Worm (Caenorhabditis elegans) whole organism, mixed stage, embryonic: Measurements from ENCODE around the gene fbxa-3.
"Not testable (repeated sequence)": the region's sequence is repeated elsewhere in the genome, so short reads cannot be mapped to it uniquely, and the experiment has no call there.

Experiments used
- M03D4.4 ChIP-seq: sonication (generic microtip); optimal IDR thresholded peaks from 2 replicates; lab custom pipeline; 2017; ENCODE audit warnings: mild to moderate bottlenecking, missing genetic modification characterization, missing compliant biosample characterization
- bed-3 ChIP-seq: fragments of 200-800 bp; sonication (Bioruptor generic); optimal IDR thresholded peaks from 3 replicates; lab custom pipeline; 2018; ENCODE audit warnings: mild to moderate bottlenecking, missing genetic modification characterization, moderate library complexity, missing compliant biosample characterization
- blmp-1 ChIP-seq: fragments of 150-350 bp; optimal IDR thresholded peaks from 2 replicates; lab custom pipeline; 2014; ENCODE audit warnings: missing biosample characterization, missing genetic modification characterization
- ceh-39 ChIP-seq: fragments of 150-350 bp; optimal IDR thresholded peaks from 2 replicates; lab custom pipeline; 2014; ENCODE audit warnings: missing biosample characterization, missing genetic modification characterization
- ceh-43 ChIP-seq: fragments of 200-800 bp; sonication (Bioruptor generic); optimal IDR thresholded peaks from 2 replicates; lab custom pipeline; 2018; ENCODE audit warnings: mild to moderate bottlenecking, missing genetic modification characterization, moderate library complexity, missing compliant biosample characterization
- ceh-83 ChIP-seq: fragments of 200-800 bp; sonication (Bioruptor generic); optimal IDR thresholded peaks from 2 replicates; lab custom pipeline; 2018; ENCODE audit warnings: mild to moderate bottlenecking, missing genetic modification characterization, missing compliant biosample characterization
- ces-1 ChIP-seq: fragments of 150-350 bp; optimal IDR thresholded peaks from 2 replicates; lab custom pipeline; 2014; ENCODE audit warnings: missing biosample characterization, missing genetic modification reagents, missing genetic modification characterization
- cnd-1 ChIP-seq: fragments of 200-800 bp; sonication (Bioruptor generic); optimal IDR thresholded peaks from 2 replicates; lab custom pipeline; 2018; ENCODE audit warnings: mild to moderate bottlenecking, missing genetic modification characterization, missing compliant biosample characterization
- drap-1 ChIP-seq: fragments of 200-800 bp; sonication (Bioruptor generic); optimal IDR thresholded peaks from 3 replicates; lab custom pipeline; 2018; ENCODE audit warnings: mild to moderate bottlenecking, missing genetic modification characterization, missing compliant biosample characterization
- elt-1 ChIP-seq: sonication (generic microtip); optimal IDR thresholded peaks from 2 replicates; lab custom pipeline; 2017; ENCODE audit warnings: missing genetic modification characterization, mild to moderate bottlenecking, missing compliant biosample characterization, antibody characterized with exemption, moderate library complexity, borderline replicate concordance; ENCODE audit not compliant: insufficient read depth
- flh-1 ChIP-seq: fragments of 200-800 bp; sonication (Bioruptor generic); optimal IDR thresholded peaks from 2 replicates; lab custom pipeline; 2018; ENCODE audit warnings: mild to moderate bottlenecking, missing genetic modification characterization, moderate library complexity, missing compliant biosample characterization
- ham-2 ChIP-seq: fragments of 200-800 bp; sonication (Bioruptor generic); optimal IDR thresholded peaks from 2 replicates; lab custom pipeline; 2018; ENCODE audit warnings: mild to moderate bottlenecking, missing genetic modification characterization, missing compliant biosample characterization
- hlh-1 ChIP-seq: fragments of 150-350 bp; optimal IDR thresholded peaks from 2 replicates; lab custom pipeline; 2014; ENCODE audit warnings: missing biosample characterization, missing genetic modification reagents, missing genetic modification characterization
- lin-13 ChIP-seq: fragments of 150-350 bp; optimal IDR thresholded peaks from 2 replicates; lab custom pipeline; 2014; ENCODE audit warnings: missing biosample characterization, missing genetic modification characterization
- lin-32 ChIP-seq: fragments of 200-800 bp; sonication (Bioruptor generic); optimal IDR thresholded peaks from 2 replicates; lab custom pipeline; 2018; ENCODE audit warnings: mild to moderate bottlenecking, missing genetic modification characterization, missing compliant biosample characterization
- mab-5 ChIP-seq: fragments of 150-350 bp; optimal IDR thresholded peaks from 2 replicates; lab custom pipeline; 2014; ENCODE audit warnings: missing biosample characterization, missing genetic modification characterization
- mep-1 ChIP-seq: fragments of 150-350 bp; optimal IDR thresholded peaks from 2 replicates; lab custom pipeline; 2017; ENCODE audit warnings: missing biosample characterization, missing genetic modification reagents, missing genetic modification characterization, inconsistent platforms
- mls-2 ChIP-seq: sonication (generic microtip); optimal IDR thresholded peaks from 2 replicates; lab custom pipeline; 2016; ENCODE audit warnings: mild to moderate bottlenecking, missing genetic modification characterization, moderate library complexity, missing compliant biosample characterization
- nhr-12 ChIP-seq: fragments of 150-350 bp; optimal IDR thresholded peaks from 2 replicates; lab custom pipeline; 2014; ENCODE audit warnings: missing biosample characterization, missing genetic modification characterization
- nhr-237 ChIP-seq: fragments of 150-350 bp; optimal IDR thresholded peaks from 2 replicates; lab custom pipeline; 2014; ENCODE audit warnings: missing biosample characterization, missing genetic modification characterization
- nhr-28 ChIP-seq: fragments of 150-350 bp; optimal IDR thresholded peaks from 2 replicates; lab custom pipeline; 2014; ENCODE audit warnings: missing biosample characterization, missing genetic modification characterization
- nhr-76 ChIP-seq: sonication (generic microtip); optimal IDR thresholded peaks from 2 replicates; lab custom pipeline; 2017; ENCODE audit warnings: missing biosample characterization, missing genetic modification characterization
- sem-2 ChIP-seq: fragments of 200-800 bp; sonication (Bioruptor generic); optimal IDR thresholded peaks from 2 replicates; lab custom pipeline; 2018; ENCODE audit warnings: mild to moderate bottlenecking, missing genetic modification characterization, missing compliant biosample characterization
- sptf-1 ChIP-seq: sonication (generic microtip); optimal IDR thresholded peaks from 2 replicates; lab custom pipeline; 2017; ENCODE audit warnings: mild to moderate bottlenecking, missing genetic modification characterization, moderate library complexity, missing compliant biosample characterization
- unc-120 ChIP-seq: sonication (generic microtip); optimal IDR thresholded peaks from 2 replicates; lab custom pipeline; 2017; ENCODE audit warnings: missing genetic modification characterization, missing compliant biosample characterization; ENCODE audit not compliant: poor library complexity, severe bottlenecking
- unc-39 ChIP-seq: fragments of 150-350 bp; optimal IDR thresholded peaks from 2 replicates; lab custom pipeline; 2014; ENCODE audit warnings: missing biosample characterization, missing genetic modification characterization
- unc-62 ChIP-seq: fragments of 150-350 bp; optimal IDR thresholded peaks from 2 replicates; lab custom pipeline; 2014; ENCODE audit warnings: missing biosample characterization, missing genetic modification reagents, missing genetic modification characterization
- zip-8 ChIP-seq: fragments of 150-350 bp; optimal IDR thresholded peaks from 2 replicates; lab custom pipeline; 2014; ENCODE audit warnings: missing biosample characterization, missing genetic modification characterization
- ztf-11 ChIP-seq: fragments of 150-350 bp; optimal IDR thresholded peaks from 2 replicates; lab custom pipeline; 2014; ENCODE audit warnings: missing biosample characterization, missing genetic modification characterization

fbxa-3 gene

DNA sequence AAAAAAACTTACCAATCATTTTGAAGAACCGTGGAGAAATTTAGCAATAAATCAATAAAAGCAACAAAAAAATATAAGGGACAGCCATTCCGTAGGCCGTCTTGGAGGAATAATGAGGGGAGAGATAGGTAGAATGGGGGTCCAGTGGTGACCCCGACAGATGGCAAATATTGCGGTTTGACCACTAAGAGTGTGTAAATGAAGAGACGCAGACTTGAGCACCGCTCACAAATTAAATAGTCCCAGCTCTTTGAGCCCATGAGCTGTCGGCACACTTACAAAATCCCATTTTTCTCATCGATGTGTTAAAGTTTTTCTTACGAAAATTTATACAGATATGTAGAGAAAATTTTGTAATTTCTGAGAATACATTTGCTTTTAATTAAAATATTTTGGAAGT lies at the start of gene fbxa-3:
TSS of gene fbxa-3 (minus strand) at position 101 of the 400 bp plus-strand sequence.
- TF ChIP-seq ceh-43 (GFP tag; lab: Kevin White, UChicago) (no peak), ham-2 (no peak), ces-1 (peak; percentile 27), cnd-1 (tag; lab: Kevin White, UChicago) (peak; percentile 66), unc-39 (tag; lab: Kevin White, UChicago) (no peak)

DNA sequence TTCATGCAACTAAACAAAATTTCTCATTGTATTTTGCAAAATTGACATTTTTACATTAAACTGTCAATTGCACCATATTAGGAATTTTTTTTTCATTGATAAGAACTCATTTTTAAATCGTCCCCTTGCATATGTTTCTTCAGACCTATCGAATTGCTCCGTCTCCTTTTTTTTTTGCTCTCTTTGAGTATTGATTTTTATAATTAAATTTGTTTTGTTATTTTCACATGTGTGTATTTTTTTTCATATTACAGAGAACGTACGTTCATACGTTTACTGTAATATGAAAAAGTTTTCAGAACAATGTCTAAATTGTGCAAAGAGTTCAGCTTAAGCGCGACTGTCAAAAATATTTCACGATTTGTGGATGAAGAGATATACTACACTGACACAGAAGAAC lies 48.4 kb upstream of the fbxa-3 start, which contains the start of gene math-14:
TSS of gene math-14 (plus strand) at position 301 of the 400 bp plus-strand sequence.
- TF ChIP-seq unc-39 (tag; lab: Kevin White, UChicago) = no peak
- no peak for TF ChIP-seq nhr-12 (tag; lab: Kevin White, UChicago)
- no peak for TF ChIP-seq ceh-83
- TF ChIP-seq mep-1 = no peak
- TF ChIP-seq mls-2 = no peak
- no peak for TF ChIP-seq ham-2
- no peak for TF ChIP-seq ztf-11
- no peak for TF ChIP-seq bed-3 (GFP tag; lab: Kevin White, UChicago)
- TF ChIP-seq nhr-76 (tag; lab: Kevin White, UChicago) = no peak
- TF ChIP-seq cnd-1 (tag; lab: Kevin White, UChicago) = no peak
- no peak for TF ChIP-seq elt-1 (tag; lab: Kevin White, UChicago)
- TF ChIP-seq ceh-43 (GFP tag; lab: Kevin White, UChicago) = no peak
- no peak for TF ChIP-seq ceh-39 (tag; lab: Kevin White, UChicago)
- no peak for TF ChIP-seq unc-62 (GFP tag; lab: Kevin White, UChicago)

DNA sequence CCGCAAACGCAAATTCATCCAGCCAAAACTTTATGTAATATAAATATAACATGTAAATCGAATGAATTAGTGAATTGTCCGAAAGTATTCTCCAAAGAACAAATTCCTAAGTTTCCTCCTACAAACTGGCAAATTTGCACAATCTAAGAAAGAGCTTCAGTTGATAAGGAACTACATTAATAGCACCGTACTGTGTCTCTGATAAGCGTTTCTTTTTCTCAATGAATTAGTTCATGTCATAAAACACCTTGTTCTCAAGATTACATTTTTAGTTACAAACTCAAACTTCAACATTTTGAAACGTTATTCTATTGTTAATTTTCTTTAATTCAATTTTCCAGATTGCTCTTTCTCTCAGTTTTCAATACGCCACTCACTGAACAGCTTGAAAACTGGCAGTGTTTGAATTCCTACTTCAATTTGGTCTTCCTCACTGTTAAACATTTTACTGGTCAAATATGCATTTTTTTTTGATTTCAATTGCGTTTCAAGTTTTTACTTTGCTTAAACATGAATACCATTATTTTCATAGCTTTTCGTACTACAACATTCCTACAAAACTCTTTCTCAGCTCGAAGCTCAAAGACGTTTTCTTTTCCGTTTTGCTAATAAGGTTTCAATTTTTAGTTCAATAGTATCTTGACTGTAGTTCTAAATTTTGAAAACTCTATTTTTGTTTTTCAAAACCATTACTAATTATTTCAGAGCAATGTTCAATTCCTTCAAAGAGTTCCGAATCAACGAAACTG lies 45.2 kb upstream of the fbxa-3 start, which contains the start of gene math-15:
TSS of gene math-15 (plus strand) at position 699 of the 749 bp plus-strand sequence.
- TF ChIP-seq cnd-1 (tag; lab: Kevin White, UChicago) (no peak), drap-1 (no peak), lin-32 (GFP tag; lab: Kevin White, UChicago) (no peak), blmp-1 (tag; lab: Kevin White, UChicago) (no peak), sptf-1 (tag; lab: Kevin White, UChicago) (no peak), hlh-1 (no peak), flh-1 (no peak), M03D4.4 (no peak), ztf-11 (no peak), nhr-28 (tag; lab: Kevin White, UChicago) (no peak), zip-8 (no peak), bed-3 (GFP tag; lab: Kevin White, UChicago) (no peak), ces-1 (no peak), unc-120 (tag; lab: Kevin White, UChicago) (no peak), lin-13 (tag; lab: Kevin White, UChicago) (no peak), elt-1 (tag; lab: Kevin White, UChicago) (no peak), sem-2 (GFP tag; lab: Kevin White, UChicago) (no peak), mab-5 (tag; lab: Kevin White, UChicago) (no peak)

DNA sequence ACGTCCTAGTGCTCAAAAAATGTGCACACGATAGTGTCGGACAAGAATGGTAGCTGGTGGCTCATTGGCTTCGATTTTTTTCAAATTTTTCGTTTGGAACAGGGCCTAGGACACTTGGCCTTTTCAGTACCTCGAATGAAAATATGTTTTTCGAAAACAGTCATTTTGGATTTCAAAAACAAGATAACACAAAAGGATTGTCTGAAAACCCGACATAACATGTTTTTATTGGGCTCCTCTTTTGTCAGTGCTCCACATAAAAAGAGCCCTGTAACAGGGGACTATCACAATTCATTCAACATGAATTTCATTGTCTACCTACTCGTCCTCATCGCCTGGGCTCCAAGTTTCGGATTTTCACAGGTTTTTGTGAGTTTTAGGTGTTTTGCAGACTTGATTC lies 43.6 kb upstream of the fbxa-3 start, which contains the start of gene C16C4.17:
TSS of gene C16C4.17 (plus strand) at position 301 of the 400 bp plus-strand sequence.
- no peak for TF ChIP-seq nhr-76 (tag; lab: Kevin White, UChicago)
- TF ChIP-seq ceh-39 (tag; lab: Kevin White, UChicago) = no peak
- no peak for TF ChIP-seq nhr-237 (tag; lab: Kevin White, UChicago)

DNA sequence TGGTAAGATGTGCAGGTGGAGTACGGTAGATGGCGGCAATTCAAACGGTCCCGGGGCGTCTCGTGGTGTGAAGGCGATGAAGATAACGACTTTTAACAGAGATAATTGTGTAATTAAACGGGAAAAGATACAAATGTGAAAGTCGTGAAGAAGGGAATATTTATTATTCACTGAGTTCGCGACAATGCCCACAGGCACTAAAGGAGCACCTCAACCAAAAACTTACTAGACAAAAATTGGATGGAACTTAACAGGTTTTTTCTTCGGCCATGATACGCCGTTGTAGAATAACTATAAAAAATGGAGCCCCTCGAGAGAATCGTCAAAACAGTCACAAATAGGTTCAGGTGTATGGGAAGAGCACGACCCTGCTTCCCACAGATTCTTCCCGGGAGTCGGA lies 41.7 kb upstream of the fbxa-3 start, which contains the start of gene fbxb-98:
TSS of gene fbxb-98 (plus strand) at position 301 of the 400 bp plus-strand sequence.
- TF ChIP-seq nhr-12 (tag; lab: Kevin White, UChicago); M03D4.4; ces-1: not testable (repeated sequence)
